Worm (Caenorhabditis elegans) whole organism, early embryonic: Measurements from ENCODE around the gene F14H3.4.

Source experiments
- B0310.2 ChIP-seq: sonication (generic microtip); optimal IDR thresholded peaks from 2 replicates; lab custom pipeline; 2016; ENCODE audit warnings: mild to moderate bottlenecking, missing genetic modification characterization, missing compliant biosample characterization
- F13C5.2 ChIP-seq: sonication (generic microtip); optimal IDR thresholded peaks from 2 replicates; lab custom pipeline; 2017; ENCODE audit warnings: mild to moderate bottlenecking, missing genetic modification characterization, inconsistent platforms, missing compliant biosample characterization
- aly-1 ChIP-seq: sonication (generic microtip); optimal IDR thresholded peaks from 2 replicates; lab custom pipeline; 2016; ENCODE audit warnings: missing genetic modification characterization, missing compliant biosample characterization
- ama-1 ChIP-seq: fragments of 150-350 bp; optimal IDR thresholded peaks from 2 replicates; lab custom pipeline; 2014
- ceh-13 ChIP-seq: fragments of 200-800 bp; sonication (Bioruptor generic); optimal IDR thresholded peaks from 2 replicates; lab custom pipeline; 2018; ENCODE audit warnings: mild to moderate bottlenecking, missing genetic modification characterization, missing compliant biosample characterization
- ceh-36 ChIP-seq: sonication (generic microtip); optimal IDR thresholded peaks from 2 replicates; lab custom pipeline; 2016; ENCODE audit warnings: missing genetic modification characterization, inconsistent platforms, missing compliant biosample characterization
- ets-7 ChIP-seq: sonication (generic microtip); optimal IDR thresholded peaks from 2 replicates; lab custom pipeline; 2016; ENCODE audit warnings: missing genotype, missing genetic modification characterization, missing compliant biosample characterization
- flt-1 ChIP-seq: fragments of 200-800 bp; sonication (Bioruptor generic); IDR thresholded peaks from 2 replicates; pipeline ENCODE4 v1.3.6; 2022; ENCODE audit warnings: missing genetic modification characterization, missing compliant biosample characterization
- hmbx-1 ChIP-seq: sonication (generic microtip); optimal IDR thresholded peaks from 2 replicates; lab custom pipeline; 2016; ENCODE audit warnings: mild to moderate bottlenecking, missing genetic modification characterization, missing compliant biosample characterization
- hmg-4 ChIP-seq: fragments of 200-800 bp; sonication (Bioruptor generic); optimal IDR thresholded peaks from 2 replicates; lab custom pipeline; 2018; ENCODE audit warnings: mild to moderate bottlenecking, missing genetic modification characterization, missing compliant biosample characterization
- hnd-1 ChIP-seq: sonication (generic microtip); optimal IDR thresholded peaks from 2 replicates; lab custom pipeline; 2016; ENCODE audit warnings: missing genetic modification characterization, missing compliant biosample characterization
- pes-1 ChIP-seq: fragments of 200-800 bp; sonication (Bioruptor generic); IDR thresholded peaks from 2 replicates; pipeline ENCODE4 v1.3.6; 2022; ENCODE audit warnings: missing genetic modification reagents, missing genetic modification characterization, missing compliant biosample characterization
- scrt-1 ChIP-seq: fragments of 200-800 bp; sonication (Bioruptor generic); IDR thresholded peaks from 2 replicates; pipeline ENCODE4 v1.3.6; 2022; ENCODE audit warnings: missing genetic modification characterization, missing compliant biosample characterization
- sea-1 ChIP-seq: fragments of 200-800 bp; sonication (Bioruptor generic); conservative IDR thresholded peaks from 2 replicates; pipeline ENCODE4 v1.3.6; 2022; ENCODE audit warnings: missing genetic modification characterization, missing compliant biosample characterization
- tbx-11 ChIP-seq: fragments of 200-800 bp; sonication (Bioruptor generic); IDR thresholded peaks from 2 replicates; pipeline ENCODE4 v1.3.6; 2022; ENCODE audit warnings: missing genetic modification characterization, missing compliant biosample characterization
- tbx-37 ChIP-seq: fragments of 200-800 bp; sonication (Bioruptor generic); conservative IDR thresholded peaks from 2 replicates; pipeline ENCODE4 v1.3.6; 2022; ENCODE audit warnings: missing genetic modification reagents, missing genetic modification characterization, missing compliant biosample characterization
- tra-4 ChIP-seq: sonication (generic microtip); optimal IDR thresholded peaks from 2 replicates; lab custom pipeline; 2017; ENCODE audit warnings: missing genetic modification characterization, missing compliant biosample characterization

F14H3.4 gene

DNA sequence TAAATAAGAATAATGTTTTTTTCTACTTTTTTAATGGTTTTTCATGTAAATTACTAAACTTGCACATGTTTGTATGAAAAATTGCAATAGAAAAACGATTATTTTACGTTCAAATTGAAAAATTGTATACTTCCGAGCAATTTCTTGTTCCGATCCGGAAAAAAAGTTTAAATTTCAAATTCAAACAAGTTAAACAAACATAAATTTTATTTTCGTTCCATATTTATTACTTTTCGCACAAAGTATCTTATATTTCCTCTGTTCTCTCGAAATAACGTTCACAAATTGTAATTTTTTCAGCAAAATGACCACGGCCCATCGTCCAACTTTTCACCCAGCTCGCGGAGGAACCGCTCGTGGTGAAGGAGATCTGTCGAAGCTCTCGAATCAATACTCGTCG is 31.8 kb downstream of the F14H3.4 start, which contains the start of gene cwc-15:
Gene cwc-15 (plus strand): TSS at position 301 of the 400 bp plus-strand sequence.
- TF ChIP-seq hnd-1 (tag; lab: Kevin White, UChicago) (no peak), F13C5.2 (tag; lab: Kevin White, UChicago) (no peak), tbx-11 (GFP tag; lab: Robert Waterston, UW) (no peak), flt-1 (no peak), ceh-36 (tag; lab: Kevin White, UChicago) (no peak), sea-1 (GFP tag; lab: Robert Waterston, UW) (no peak), hmg-4 (GFP tag; lab: Kevin White, UChicago) (no peak), tra-4 (tag; lab: Kevin White, UChicago) (no peak), ceh-13 (GFP tag; lab: Kevin White, UChicago) (no peak), ama-1 (lab: Kevin White, UChicago) (no peak), hmbx-1 (tag; lab: Kevin White, UChicago) (no peak), B0310.2 (tag; lab: Kevin White, UChicago) (no peak), pes-1 (GFP tag; lab: Robert Waterston, UW) (no peak), scrt-1 (GFP tag; lab: Robert Waterston, UW) (no peak), tbx-37 (GFP tag; lab: Robert Waterston, UW) (no peak), ets-7 (no peak), aly-1 (tag; lab: Kevin White, UChicago) (no peak)

ce11 chrV:16022600-16022999 is 32.3 kb downstream of the F14H3.4 start:
- TF ChIP-seq tbx-37 (GFP tag; lab: Robert Waterston, UW) = peak; percentile 83
- TF ChIP-seq ama-1 (lab: Kevin White, UChicago) = no peak

- no peak for TF ChIP-seq hnd-1 (tag; lab: Kevin White, UChicago)
- TF ChIP-seq hmbx-1 (tag; lab: Kevin White, UChicago) = no peak
- TF ChIP-seq F13C5.2 (tag; lab: Kevin White, UChicago) = no peak
- no peak for TF ChIP-seq B0310.2 (tag; lab: Kevin White, UChicago)
- no peak for TF ChIP-seq flt-1
- TF ChIP-seq tra-4 (tag; lab: Kevin White, UChicago) = no peak
- no peak for TF ChIP-seq tbx-37 (GFP tag; lab: Robert Waterston, UW)
- no peak for TF ChIP-seq tbx-11 (GFP tag; lab: Robert Waterston, UW)
- no peak for TF ChIP-seq ceh-13 (GFP tag; lab: Kevin White, UChicago)
- TF ChIP-seq hmg-4 (GFP tag; lab: Kevin White, UChicago) = no peak
- no peak for TF ChIP-seq pes-1 (GFP tag; lab: Robert Waterston, UW)
- TF ChIP-seq sea-1 (GFP tag; lab: Robert Waterston, UW) = no peak
- TF ChIP-seq ama-1 (lab: Kevin White, UChicago) = no peak
- TF ChIP-seq scrt-1 (GFP tag; lab: Robert Waterston, UW) = no peak
- TF ChIP-seq aly-1 (tag; lab: Kevin White, UChicago) = no peak
- no peak for TF ChIP-seq ceh-36 (tag; lab: Kevin White, UChicago)
- no peak for TF ChIP-seq ets-7
Measured at ce11 chrV:16020042-16020441, 34.8 kb downstream of the F14H3.4 start, which contains the start of gene srx-44. Gene srx-44, plus strand, starts transcription at chrV:16020342.

DNA sequence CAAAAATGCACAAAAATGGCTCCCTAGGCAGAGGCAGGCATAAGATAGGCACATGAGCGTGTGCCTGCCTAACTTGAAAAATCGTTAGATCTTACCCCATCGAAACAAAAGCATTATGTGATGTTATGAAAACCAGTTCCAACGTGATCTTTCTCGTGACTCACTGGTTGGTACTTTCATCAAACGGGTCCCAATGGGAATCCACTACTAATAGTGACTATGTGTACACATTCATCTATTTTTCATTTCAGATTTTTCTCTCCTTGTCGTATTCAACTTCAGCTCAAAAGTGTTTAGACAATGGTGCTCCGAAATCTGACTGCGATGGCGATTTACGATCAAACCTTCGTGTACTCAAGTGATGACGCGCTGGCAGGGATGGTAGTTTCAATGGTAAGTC is 37.2 kb downstream of the F14H3.4 start, which contains the start of gene srx-43:
Gene srx-43 (plus strand): TSS at position 301 of the 400 bp plus-strand sequence.
- no peak for TF ChIP-seq tbx-37 (GFP tag; lab: Robert Waterston, UW)
- no peak for TF ChIP-seq ets-7
- no peak for TF ChIP-seq B0310.2 (tag; lab: Kevin White, UChicago)
- no peak for TF ChIP-seq pes-1 (GFP tag; lab: Robert Waterston, UW)
- TF ChIP-seq ceh-36 (tag; lab: Kevin White, UChicago) = no peak
- no peak for TF ChIP-seq hmbx-1 (tag; lab: Kevin White, UChicago)
- no peak for TF ChIP-seq hnd-1 (tag; lab: Kevin White, UChicago)
- no peak for TF ChIP-seq tra-4 (tag; lab: Kevin White, UChicago)
- no peak for TF ChIP-seq F13C5.2 (tag; lab: Kevin White, UChicago)
- no peak for TF ChIP-seq sea-1 (GFP tag; lab: Robert Waterston, UW)
- no peak for TF ChIP-seq hmg-4 (GFP tag; lab: Kevin White, UChicago)
- no peak for TF ChIP-seq aly-1 (tag; lab: Kevin White, UChicago)
- TF ChIP-seq scrt-1 (GFP tag; lab: Robert Waterston, UW) = no peak
- no peak for TF ChIP-seq ama-1 (lab: Kevin White, UChicago)
- no peak for TF ChIP-seq ceh-13 (GFP tag; lab: Kevin White, UChicago)
- no peak for TF ChIP-seq flt-1
- TF ChIP-seq tbx-11 (GFP tag; lab: Robert Waterston, UW) = no peak

ce11 chrV:16016977-16017376 is 37.9 kb downstream of the F14H3.4 start:
- TF ChIP-seq aly-1 (tag; lab: Kevin White, UChicago) = no peak
- no peak for TF ChIP-seq pes-1 (GFP tag; lab: Robert Waterston, UW)
- TF ChIP-seq B0310.2 (tag; lab: Kevin White, UChicago) = no peak
- TF ChIP-seq tra-4 (tag; lab: Kevin White, UChicago) = no peak
- TF ChIP-seq flt-1 = no peak
- TF ChIP-seq hnd-1 (tag; lab: Kevin White, UChicago) = no peak
- no peak for TF ChIP-seq ama-1 (lab: Kevin White, UChicago)
- TF ChIP-seq ets-7 = no peak

ce11 chrV:16015652-16016051 is 39.2 kb downstream of the F14H3.4 start, which contains the start of gene str-232:
Gene str-232, minus strand, starts transcription at chrV:16015752.
- TF ChIP-seq hmg-4 (GFP tag; lab: Kevin White, UChicago) = no peak
- TF ChIP-seq hnd-1 (tag; lab: Kevin White, UChicago) = no peak
- TF ChIP-seq tbx-11 (GFP tag; lab: Robert Waterston, UW) = no peak
- TF ChIP-seq ceh-13 (GFP tag; lab: Kevin White, UChicago) = no peak
- no peak for TF ChIP-seq ama-1 (lab: Kevin White, UChicago)
- no peak for TF ChIP-seq ets-7

- no peak for TF ChIP-seq tra-4 (tag; lab: Kevin White, UChicago)
- no peak for TF ChIP-seq ceh-36 (tag; lab: Kevin White, UChicago)
- no peak for TF ChIP-seq hmbx-1 (tag; lab: Kevin White, UChicago)
- TF ChIP-seq hnd-1 (tag; lab: Kevin White, UChicago) = no peak
- TF ChIP-seq tbx-37 (GFP tag; lab: Robert Waterston, UW) = no peak
- no peak for TF ChIP-seq tbx-11 (GFP tag; lab: Robert Waterston, UW)
- TF ChIP-seq B0310.2 (tag; lab: Kevin White, UChicago) = no peak
- no peak for TF ChIP-seq ama-1 (lab: Kevin White, UChicago)
Measured at ce11 chrV:16009564-16009963, 45.3 kb downstream of the F14H3.4 start, which contains the start of gene str-233. Gene str-233, minus strand, starts transcription at chrV:16009664.
